Fruit fly (Drosophila melanogaster) whole organism, prepupa: Measurements from ENCODE around the gene Swip-1.

ENCODE experiments used
- Blimp-1 ChIP-seq: fragments of 200-800 bp; sonication (Bioruptor generic); optimal IDR thresholded peaks from 3 replicates; lab custom pipeline; 2017; ENCODE audit warnings: missing biosample characterization, missing genetic modification characterization, mild to moderate bottlenecking, moderate library complexity, missing genetic modification reagents
- CG10631 ChIP-seq: fragments of 200-800 bp; sonication (Bioruptor generic); optimal IDR thresholded peaks from 2 replicates; lab custom pipeline; 2016; ENCODE audit warnings: missing biosample characterization, missing genetic modification characterization
- CG10669 ChIP-seq: fragments of 200-800 bp; sonication (Bioruptor generic); optimal IDR thresholded peaks from 3 replicates; lab custom pipeline; 2018; ENCODE audit warnings: missing biosample characterization, mild to moderate bottlenecking, missing genetic modification characterization, moderate library complexity
- CG11902 ChIP-seq: fragments of 200-800 bp; sonication (Bioruptor generic); optimal IDR thresholded peaks from 3 replicates; lab custom pipeline; 2016; ENCODE audit warnings: missing biosample characterization, missing genetic modification characterization
- CG15336 ChIP-seq: fragments of 200-800 bp; sonication (Bioruptor generic); IDR thresholded peaks from 2 replicates; pipeline ENCODE4 v1.3.6; 2022; ENCODE audit warnings: missing biosample characterization, missing genetic modification characterization
- CG1621 ChIP-seq: fragments of 200-800 bp; sonication (Bioruptor generic); optimal IDR thresholded peaks from 3 replicates; lab custom pipeline; 2018; ENCODE audit warnings: missing biosample characterization, mild to moderate bottlenecking, missing genetic modification characterization
- CG16779 ChIP-seq: fragments of 200-800 bp; sonication (Bioruptor generic); optimal IDR thresholded peaks from 3 replicates; lab custom pipeline; 2017; ENCODE audit warnings: missing biosample characterization, mild to moderate bottlenecking, missing genetic modification characterization
- CG3032 ChIP-seq: fragments of 200-800 bp; optimal IDR thresholded peaks from 2 replicates; lab custom pipeline; 2019; ENCODE audit warnings: missing biosample characterization, mild to moderate bottlenecking, missing genetic modification characterization, moderate library complexity
- CG32006 ChIP-seq: fragments of 200-800 bp; sonication (Bioruptor generic); optimal IDR thresholded peaks from 3 replicates; lab custom pipeline; 2017; ENCODE audit warnings: missing biosample characterization, mild to moderate bottlenecking, missing genetic modification characterization
- CG34406 ChIP-seq: fragments of 200-800 bp; sonication (Bioruptor generic); optimal IDR thresholded peaks from 3 replicates; lab custom pipeline; 2016; ENCODE audit warnings: missing biosample characterization, missing genetic modification characterization
- CG4318 ChIP-seq: fragments of 200-800 bp; sonication (Bioruptor generic); optimal IDR thresholded peaks from 3 replicates; lab custom pipeline; 2017; ENCODE audit warnings: missing biosample characterization, mild to moderate bottlenecking, missing genetic modification characterization
- CG6276 ChIP-seq: fragments of 200-800 bp; sonication (Bioruptor generic); optimal IDR thresholded peaks from 2 replicates; lab custom pipeline; 2017; ENCODE audit warnings: missing biosample characterization, mild to moderate bottlenecking, missing genetic modification characterization
- CG6808 ChIP-seq: fragments of 200-800 bp; sonication (Bioruptor generic); optimal IDR thresholded peaks from 3 replicates; lab custom pipeline; 2017; ENCODE audit warnings: missing biosample characterization, missing genetic modification characterization, mild to moderate bottlenecking, moderate library complexity, missing genetic modification reagents
- CG8319 ChIP-seq: fragments of 200-800 bp; sonication (Bioruptor generic); optimal IDR thresholded peaks from 3 replicates; lab custom pipeline; 2016; ENCODE audit warnings: missing biosample characterization, missing genetic modification characterization
- CG8632 ChIP-seq: fragments of 200-800 bp; sonication (Bioruptor generic); optimal IDR thresholded peaks from 3 replicates; lab custom pipeline; 2016; ENCODE audit warnings: missing biosample characterization, missing genetic modification characterization
- Eip93F ChIP-seq: fragments of 200-800 bp; sonication (Bioruptor generic); optimal IDR thresholded peaks from 2 replicates; lab custom pipeline; 2016; ENCODE audit warnings: missing biosample characterization, mild to moderate bottlenecking, missing genetic modification characterization
- Ets21C ChIP-seq: fragments of 200-800 bp; sonication (Bioruptor generic); optimal IDR thresholded peaks from 3 replicates; lab custom pipeline; 2016; ENCODE audit warnings: missing biosample characterization, missing genetic modification characterization
- Ets96B ChIP-seq: fragments of 200-800 bp; optimal IDR thresholded peaks from 2 replicates; lab custom pipeline; 2019; ENCODE audit warnings: missing biosample characterization, mild to moderate bottlenecking, missing genetic modification characterization, moderate library complexity
- Gug ChIP-seq: fragments of 200-800 bp; sonication (Bioruptor generic); IDR thresholded peaks from 2 replicates; pipeline ENCODE4 v1.3.6; 2022; ENCODE audit warnings: missing biosample characterization, missing genetic modification characterization
- Hr38 ChIP-seq: sonication (Bioruptor generic); optimal IDR thresholded peaks from 2 replicates; lab custom pipeline; 2016; ENCODE audit warnings: missing biosample characterization, missing genetic modification characterization
- Hr39 ChIP-seq: fragments of 200-800 bp; sonication (Bioruptor generic); optimal IDR thresholded peaks from 2 replicates; lab custom pipeline; 2016; ENCODE audit warnings: missing biosample characterization, missing genetic modification characterization
- Lpt ChIP-seq: fragments of 200-800 bp; sonication (Bioruptor generic); optimal IDR thresholded peaks from 3 replicates; lab custom pipeline; 2016; ENCODE audit warnings: missing biosample characterization, missing genetic modification characterization
- Sox102F ChIP-seq: fragments of 200-800 bp; sonication (Bioruptor generic); optimal IDR thresholded peaks from 2 replicates; lab custom pipeline; 2016; ENCODE audit warnings: missing biosample characterization, mild to moderate bottlenecking, missing genetic modification characterization
- Sox15 ChIP-seq: fragments of 200-800 bp; sonication (Bioruptor generic); optimal IDR thresholded peaks from 3 replicates; lab custom pipeline; 2016; ENCODE audit warnings: missing biosample characterization, missing genetic modification characterization
- dac ChIP-seq: fragments of 200-800 bp; sonication (Bioruptor generic); optimal IDR thresholded peaks from 2 replicates; lab custom pipeline; 2017; ENCODE audit warnings: missing biosample characterization, mild to moderate bottlenecking, missing genetic modification characterization
- dsx ChIP-seq: fragments of 200-800 bp; optimal IDR thresholded peaks from 3 replicates; lab custom pipeline; 2019; ENCODE audit warnings: missing biosample characterization, mild to moderate bottlenecking, missing genetic modification characterization, moderate library complexity; ENCODE audit not compliant: poor library complexity, severe bottlenecking
- eg ChIP-seq: fragments of 200-800 bp; sonication (Bioruptor generic); IDR thresholded peaks from 3 replicates; pipeline ENCODE4 v1.3.6; 2022; ENCODE audit warnings: missing biosample characterization, missing genetic modification characterization
- esn ChIP-seq: fragments of 200-800 bp; sonication (Bioruptor generic); optimal IDR thresholded peaks from 2 replicates; lab custom pipeline; 2016; ENCODE audit warnings: missing biosample characterization, mild to moderate bottlenecking, missing genetic modification characterization, moderate library complexity
- fd59A ChIP-seq: fragments of 200-800 bp; sonication (Bioruptor generic); optimal IDR thresholded peaks from 2 replicates; lab custom pipeline; 2017; ENCODE audit warnings: missing biosample characterization, mild to moderate bottlenecking, missing genetic modification characterization, missing genetic modification reagents
- fkh ChIP-seq: fragments of 200-800 bp; sonication (Bioruptor generic); optimal IDR thresholded peaks from 3 replicates; lab custom pipeline; 2017; ENCODE audit warnings: missing biosample characterization, mild to moderate bottlenecking, missing genetic modification characterization, moderate library complexity
- salr ChIP-seq, 2 experiments: fragments of 200-800 bp; sonication (Bioruptor generic); optimal IDR thresholded peaks; 3 replicates each; lab custom pipeline; 2016 to 2018; ENCODE audit warnings: missing biosample characterization in 2 of 2, missing genetic modification characterization in 2 of 2, mild to moderate bottlenecking in 1 of 2
- spab ChIP-seq: fragments of 200-800 bp; sonication (Bioruptor generic); optimal IDR thresholded peaks from 2 replicates; lab custom pipeline; 2017; ENCODE audit warnings: missing biosample characterization, mild to moderate bottlenecking, missing genetic modification characterization, missing genetic modification reagents
- ss ChIP-seq, 2 experiments: fragments of 200-800 bp; sonication (Bioruptor generic); optimal IDR thresholded peaks; 2 replicates in 1 of 2; 3 replicates in 1 of 2; lab custom pipeline; 2017 to 2018; ENCODE audit warnings: mild to moderate bottlenecking in 2 of 2, missing biosample characterization in 2 of 2, missing genetic modification characterization in 2 of 2, moderate library complexity in 1 of 2
- svp ChIP-seq: fragments of 200-800 bp; sonication (Bioruptor generic); peaks from one replicate; lab custom pipeline; 2016; ENCODE audit warnings: missing biosample characterization, missing genetic modification characterization
- topi ChIP-seq: fragments of 200-800 bp; sonication (Bioruptor generic); optimal IDR thresholded peaks from 3 replicates; lab custom pipeline; 2016; ENCODE audit warnings: missing biosample characterization, missing genetic modification characterization

Gene Swip-1

DNA sequence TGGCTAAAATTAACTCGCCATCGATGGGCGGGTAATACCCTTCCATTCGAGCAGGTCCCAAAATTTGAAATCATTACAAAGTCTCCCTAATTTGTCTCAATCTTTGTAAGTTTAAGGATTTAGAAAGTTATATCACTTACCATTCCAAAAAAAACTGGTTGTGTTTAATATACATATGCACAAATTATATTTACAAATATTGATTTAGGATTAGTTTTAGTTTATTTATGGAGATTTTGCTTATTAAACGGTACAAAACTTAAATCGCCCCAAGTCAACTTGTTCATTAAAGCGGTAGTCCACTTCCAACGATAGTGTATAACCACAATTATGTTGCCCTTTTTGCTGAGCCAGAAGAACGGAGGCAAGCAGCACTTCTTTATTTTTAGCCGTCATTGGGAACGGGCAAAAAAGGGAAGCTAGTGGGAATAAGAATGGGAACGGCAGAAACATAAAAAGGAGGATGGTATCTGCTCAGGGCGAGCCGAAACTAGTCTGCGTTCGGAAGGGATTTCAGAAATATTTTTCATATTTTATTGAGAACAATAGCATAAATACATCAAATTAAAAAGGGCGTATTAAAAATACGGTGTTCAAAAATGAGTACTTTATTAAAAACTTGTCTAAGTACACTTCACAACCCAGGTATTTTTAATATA lies 38.9 kb downstream of the Swip-1 start (continued):
- peak; percentile 85 for TF ChIP-seq Ets96B (tag; lab: Kevin White, UChicago)
- peak; percentile 59 for TF ChIP-seq CG4318 (GFP tag; lab: Kevin White, UChicago)
- peak; percentile 75 for TF ChIP-seq CG1621 (tag; lab: Kevin White, UChicago)
- TF ChIP-seq dac: peak; percentile 38
- peak; percentile 84 to 85 for TF ChIP-seq ss (GFP tag; optimal IDR thresholded peaks at IDR 0.05; lab: Kevin White, UChicago)
- TF ChIP-seq Hr39 (GFP tag; lab: Kevin White, UChicago): peak; percentile 73
- peak; percentile 89 for TF ChIP-seq CG6808 (GFP tag; lab: Kevin White, UChicago)
- peak; percentile 38 for TF ChIP-seq Blimp-1 (GFP tag; lab: Kevin White, UChicago)
- TF ChIP-seq spab (GFP tag; lab: Kevin White, UChicago): peak; percentile 86
- TF ChIP-seq CG10631 (GFP tag; lab: Kevin White, UChicago): peak; percentile 91
- peak; percentile 75 for TF ChIP-seq CG34406 (GFP tag; lab: Kevin White, UChicago)
- peak; percentile 64 for TF ChIP-seq Ets21C (GFP tag; lab: Kevin White, UChicago)
- no peak for TF ChIP-seq fkh
- TF ChIP-seq fd59A (GFP tag; lab: Kevin White, UChicago): peak; percentile 86
- TF ChIP-seq Sox15: peak; percentile 52
- peak; percentile 55 for TF ChIP-seq Gug (GFP tag; lab: Robert Waterston, UW)
- TF ChIP-seq svp (GFP tag; lab: Kevin White, UChicago): peak; percentile 84
- TF ChIP-seq CG8632 (GFP tag; lab: Kevin White, UChicago): peak; percentile 86
- TF ChIP-seq CG11902: peak; percentile 43
- peak in 1 of 2 experiments; percentile 90 for TF ChIP-seq salr (GFP tag; optimal IDR thresholded peaks at IDR 0.05; lab: Kevin White, UChicago)
- TF ChIP-seq eg (GFP tag; lab: Robert Waterston, UW): peak; percentile 52; the same call in 2 of the 3 replicates
- TF ChIP-seq Sox102F (GFP tag; lab: Kevin White, UChicago): peak; percentile 84
- TF ChIP-seq CG6276: peak; percentile 65
- peak; percentile 81 for TF ChIP-seq CG10669 (GFP tag; lab: Kevin White, UChicago)
- no peak for TF ChIP-seq Eip93F (GFP tag; lab: Kevin White, UChicago)
- peak; percentile 53 for TF ChIP-seq CG8319 (GFP tag; lab: Kevin White, UChicago)
- TF ChIP-seq CG15336 (GFP tag; lab: Robert Waterston, UW): peak; percentile 87
- TF ChIP-seq topi (GFP tag; lab: Kevin White, UChicago): peak; percentile 82
- peak; percentile 85 for TF ChIP-seq Lpt (GFP tag; lab: Kevin White, UChicago)
- peak; percentile 41 for TF ChIP-seq CG16779
- peak; percentile 88 for TF ChIP-seq CG32006 (GFP tag; lab: Kevin White, UChicago)
- TF ChIP-seq CG3032 (tag; lab: Kevin White, UChicago): peak; percentile 89
- TF ChIP-seq Hr38: no peak

DNA sequence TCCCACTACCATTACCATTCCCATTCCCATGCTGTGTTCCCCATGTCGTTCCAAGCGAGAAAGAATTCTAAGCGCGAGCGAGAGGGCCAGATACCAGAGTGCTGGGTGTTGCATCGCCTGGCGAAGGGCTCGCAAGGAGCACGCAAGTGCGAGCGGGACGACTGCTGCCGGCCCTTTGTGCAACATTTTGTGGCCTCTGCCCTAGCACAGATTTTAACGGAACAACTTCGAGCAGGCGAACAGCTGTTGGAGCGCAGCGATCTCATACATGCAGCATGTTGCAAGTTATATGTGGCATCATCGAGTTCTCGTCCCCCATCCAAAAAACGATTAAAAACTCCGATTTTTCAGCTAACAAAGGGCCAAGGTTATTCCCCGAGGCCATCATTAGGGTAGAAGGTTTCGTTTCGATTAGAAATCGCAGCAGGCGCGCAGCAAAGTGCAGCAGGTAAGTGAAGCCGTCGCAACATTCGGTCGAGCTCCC lies 39.5 kb downstream of the Swip-1 start:
- TF ChIP-seq esn (GFP tag; lab: Kevin White, UChicago) (no peak), svp (GFP tag; lab: Kevin White, UChicago) (peak; percentile 67), dsx (GFP tag; lab: Kevin White, UChicago) (peak; percentile 96)
- TF ChIP-seq, all 60 proteins: peak for 2
